Fruit fly (Drosophila melanogaster): ENCODE results near the gene CG8072.

CG8072 gene

DNA sequence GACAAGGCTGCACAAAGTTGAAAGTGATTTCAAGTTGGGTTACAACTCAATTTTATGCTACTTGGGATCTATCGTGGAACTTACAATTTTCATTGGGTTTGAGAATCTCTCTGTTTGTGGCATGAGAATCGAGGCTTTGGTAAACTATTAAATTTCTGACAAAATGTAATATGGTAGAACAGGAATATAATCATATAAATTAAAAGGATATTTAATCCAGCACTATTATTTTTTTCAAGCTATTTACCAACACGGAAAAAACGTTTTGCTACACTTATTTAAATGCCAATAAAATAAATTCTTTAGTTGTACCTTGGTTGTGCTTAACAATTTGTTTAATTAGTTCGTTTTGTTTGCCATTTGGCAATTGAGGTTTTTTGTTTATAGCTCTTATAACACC lies at the start of gene CG8072:
CG8072 (plus strand) TSS at position 301 of the 400 bp plus-strand sequence.
- TF ChIP-seq pan (optimal IDR thresholded peaks at IDR 0.05) = no peak

dm6 chr3L:10105820-10106219 lies 45.8 kb upstream of the CG8072 start:
- no peak for TF ChIP-seq pan (optimal IDR thresholded peaks at IDR 0.05)
- TF ChIP-seq CG8478 (optimal IDR thresholded peaks at IDR 0.05) = no peak
- TF ChIP-seq Dll (optimal IDR thresholded peaks at IDR 0.05) = no peak
- no peak for TF ChIP-seq psq (optimal IDR thresholded peaks at IDR 0.05)
- TF ChIP-seq usp (GFP tag; optimal IDR thresholded peaks at IDR 0.05) = no peak
- no peak for TF ChIP-seq EcR (GFP tag; optimal IDR thresholded peaks at IDR 0.05)

dm6 chr3L:10110379-10110778 lies 41.2 kb upstream of the CG8072 start:
- TF ChIP-seq EcR (GFP tag; optimal IDR thresholded peaks at IDR 0.05) = no peak
- TF ChIP-seq usp (GFP tag; optimal IDR thresholded peaks at IDR 0.05) = no peak
- TF ChIP-seq pan (optimal IDR thresholded peaks at IDR 0.05) = no peak
- no peak for TF ChIP-seq Dll (optimal IDR thresholded peaks at IDR 0.05)
- no peak for TF ChIP-seq CG8478 (optimal IDR thresholded peaks at IDR 0.05)
- TF ChIP-seq psq (optimal IDR thresholded peaks at IDR 0.05) = no peak

- TF ChIP-seq psq (optimal IDR thresholded peaks at IDR 0.05) (no peak), usp (GFP tag; optimal IDR thresholded peaks at IDR 0.05) (no peak), Dll (optimal IDR thresholded peaks at IDR 0.05) (no peak), pan (optimal IDR thresholded peaks at IDR 0.05) (no peak), CG8478 (optimal IDR thresholded peaks at IDR 0.05) (no peak), EcR (GFP tag; optimal IDR thresholded peaks at IDR 0.05) (no peak)
Measured at dm6 chr3L:10156080-10156479, 4.5 kb downstream of the CG8072 start.

dm6 chr3L:10166923-10167322 lies 15.3 kb downstream of the CG8072 start, which contains the start of gene CG6628:
Gene CG6628 (minus strand): TSS chr3L:10167023.
- TF ChIP-seq usp (GFP tag; optimal IDR thresholded peaks at IDR 0.05) (no peak), EcR (GFP tag; optimal IDR thresholded peaks at IDR 0.05) (no peak), psq (optimal IDR thresholded peaks at IDR 0.05) (no peak)

DNA sequence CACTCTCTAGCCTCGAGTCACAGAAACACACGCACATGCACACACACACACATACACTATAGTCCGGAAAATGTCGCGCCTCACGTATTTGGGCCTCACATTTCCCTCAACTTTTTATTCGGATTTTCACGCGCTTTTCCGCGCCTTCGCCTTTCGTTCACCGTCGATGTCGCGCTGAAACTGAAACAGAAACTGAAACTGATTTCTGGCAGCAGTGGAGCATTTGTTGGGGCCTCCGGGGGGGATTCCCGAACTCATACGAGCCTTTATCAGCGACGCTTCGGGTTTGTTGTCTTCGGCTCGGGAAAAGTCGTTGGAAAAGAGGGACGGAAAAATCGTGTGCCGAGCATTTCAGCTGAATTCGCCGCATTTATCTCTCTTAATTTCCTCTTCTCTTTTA lies 34.3 kb downstream of the CG8072 start, which contains the start of gene dpr10:
dpr10 (minus strand) TSS at position 185 of the 400 bp plus-strand sequence.
- TF ChIP-seq Dll (optimal IDR thresholded peaks at IDR 0.05) = no peak
- no peak for TF ChIP-seq pan (optimal IDR thresholded peaks at IDR 0.05)
- no peak for TF ChIP-seq usp (GFP tag; optimal IDR thresholded peaks at IDR 0.05)
- TF ChIP-seq CG8478 (optimal IDR thresholded peaks at IDR 0.05) = no peak
- no peak for TF ChIP-seq EcR (GFP tag; optimal IDR thresholded peaks at IDR 0.05)
- no peak for TF ChIP-seq psq (optimal IDR thresholded peaks at IDR 0.05)

dm6 chr3L:10186893-10187292 lies 35.3 kb downstream of the CG8072 start:
- TF ChIP-seq psq (optimal IDR thresholded peaks at IDR 0.05) (no peak), usp (GFP tag; optimal IDR thresholded peaks at IDR 0.05) (no peak), pan (optimal IDR thresholded peaks at IDR 0.05) (no peak), EcR (GFP tag; optimal IDR thresholded peaks at IDR 0.05) (no peak), Dll (optimal IDR thresholded peaks at IDR 0.05) (no peak), CG8478 (optimal IDR thresholded peaks at IDR 0.05) (no peak)

dm6 chr3L:10189179-10189578 lies 37.6 kb downstream of the CG8072 start:
- no peak for TF ChIP-seq pan (optimal IDR thresholded peaks at IDR 0.05)
- no peak for TF ChIP-seq Dll (optimal IDR thresholded peaks at IDR 0.05)
- TF ChIP-seq psq (optimal IDR thresholded peaks at IDR 0.05) = no peak
- no peak for TF ChIP-seq usp (GFP tag; optimal IDR thresholded peaks at IDR 0.05)
- TF ChIP-seq CG8478 (optimal IDR thresholded peaks at IDR 0.05) = no peak
- TF ChIP-seq EcR (GFP tag; optimal IDR thresholded peaks at IDR 0.05) = no peak

DNA sequence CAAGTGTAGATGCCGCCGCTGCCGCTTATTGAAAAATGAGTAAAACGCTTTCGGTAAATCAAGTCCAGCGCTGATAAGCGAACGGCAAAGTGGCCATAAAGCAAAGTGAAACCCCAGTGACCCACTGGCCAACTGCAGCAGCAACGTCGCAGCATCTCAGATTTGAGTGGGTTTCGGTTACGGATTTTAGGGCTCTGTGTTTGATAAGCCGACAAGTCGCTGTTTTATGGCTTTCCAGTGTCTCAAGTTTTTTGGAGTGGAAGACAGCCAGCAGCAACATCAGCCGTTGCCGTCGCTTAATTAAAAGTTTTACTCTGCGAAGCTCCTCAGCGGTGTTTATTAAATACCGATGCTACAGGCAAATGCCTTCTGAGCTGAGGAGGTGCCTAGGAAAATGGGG lies 45.7 kb downstream of the CG8072 start:
- TF ChIP-seq CG8478 (optimal IDR thresholded peaks at IDR 0.05) (no peak), usp (GFP tag; optimal IDR thresholded peaks at IDR 0.05) (no peak), Dll (optimal IDR thresholded peaks at IDR 0.05) (no peak)

dm6 chr3L:10198571-10198970 lies 46.9 kb downstream of the CG8072 start:
- TF ChIP-seq CG8478 (optimal IDR thresholded peaks at IDR 0.05) = no peak
- no peak for TF ChIP-seq Dll (optimal IDR thresholded peaks at IDR 0.05)
- TF ChIP-seq usp (GFP tag; optimal IDR thresholded peaks at IDR 0.05) = no peak
- TF ChIP-seq EcR (GFP tag; optimal IDR thresholded peaks at IDR 0.05) = no peak
- no peak for TF ChIP-seq psq (optimal IDR thresholded peaks at IDR 0.05)
- TF ChIP-seq pan (optimal IDR thresholded peaks at IDR 0.05) = no peak

- TF ChIP-seq Dll (optimal IDR thresholded peaks at IDR 0.05) = no peak
- TF ChIP-seq psq (optimal IDR thresholded peaks at IDR 0.05) = no peak
- no peak for TF ChIP-seq EcR (GFP tag; optimal IDR thresholded peaks at IDR 0.05)
- TF ChIP-seq usp (GFP tag; optimal IDR thresholded peaks at IDR 0.05) = no peak
- TF ChIP-seq CG8478 (optimal IDR thresholded peaks at IDR 0.05) = no peak
- no peak for TF ChIP-seq pan (optimal IDR thresholded peaks at IDR 0.05)
Measured at dm6 chr3L:10199644-10200043, 48.0 kb downstream of the CG8072 start.

DNA sequence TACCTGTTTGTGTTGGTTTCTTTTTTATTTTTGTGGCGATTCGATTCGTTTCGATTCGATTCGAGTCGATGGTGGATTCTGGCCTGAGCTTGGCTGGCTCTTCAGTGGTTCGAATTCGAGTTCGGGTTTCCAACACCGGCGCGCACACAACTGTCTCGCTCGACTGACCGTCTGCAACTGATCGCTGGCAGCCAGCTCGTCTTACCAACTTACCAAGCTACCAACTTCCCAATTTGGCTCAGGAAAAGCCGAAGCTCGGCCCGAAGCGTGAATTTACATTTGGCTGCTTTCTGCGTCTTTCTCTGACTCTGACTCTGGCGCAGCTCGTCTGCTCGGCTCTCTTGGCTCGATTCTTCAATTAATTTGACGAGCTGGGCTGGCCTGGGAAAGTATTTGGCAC lies 50.0 kb downstream of the CG8072 start, which contains the start of gene ect:
ect (minus strand) TSS at position 183 of the 400 bp plus-strand sequence.
- no peak for TF ChIP-seq usp (GFP tag; optimal IDR thresholded peaks at IDR 0.05)
- TF ChIP-seq EcR (GFP tag; optimal IDR thresholded peaks at IDR 0.05) = no peak
- TF ChIP-seq psq (optimal IDR thresholded peaks at IDR 0.05) = no peak
- no peak for TF ChIP-seq Dll (optimal IDR thresholded peaks at IDR 0.05)
- no peak for TF ChIP-seq CG8478 (optimal IDR thresholded peaks at IDR 0.05)
- no peak for TF ChIP-seq pan (optimal IDR thresholded peaks at IDR 0.05)

Measured in whole organism.